Worm (Caenorhabditis elegans) whole organism, early embryonic: Measurements from ENCODE around the gene F19B2.7.

Experiments
- ceh-13 ChIP-seq: fragments of 200-800 bp; sonication (Bioruptor generic); optimal IDR thresholded peaks from 2 replicates; lab custom pipeline; 2018; ENCODE audit warnings: mild to moderate bottlenecking, missing genetic modification characterization, missing compliant biosample characterization
- flt-1 ChIP-seq: fragments of 200-800 bp; sonication (Bioruptor generic); IDR thresholded peaks from 2 replicates; pipeline ENCODE4 v1.3.6; 2022; ENCODE audit warnings: missing genetic modification characterization, missing compliant biosample characterization

ce11 chrV:20162290-20163104 is 11.0 kb downstream of the F19B2.7 start:
- TF ChIP-seq flt-1 (GFP tag; lab: Robert Waterston, UW) = no peak
- TF ChIP-seq ceh-13 = no peak
